Worm (Caenorhabditis elegans): Measurements from ENCODE around the gene F54E4.4.

DNA sequence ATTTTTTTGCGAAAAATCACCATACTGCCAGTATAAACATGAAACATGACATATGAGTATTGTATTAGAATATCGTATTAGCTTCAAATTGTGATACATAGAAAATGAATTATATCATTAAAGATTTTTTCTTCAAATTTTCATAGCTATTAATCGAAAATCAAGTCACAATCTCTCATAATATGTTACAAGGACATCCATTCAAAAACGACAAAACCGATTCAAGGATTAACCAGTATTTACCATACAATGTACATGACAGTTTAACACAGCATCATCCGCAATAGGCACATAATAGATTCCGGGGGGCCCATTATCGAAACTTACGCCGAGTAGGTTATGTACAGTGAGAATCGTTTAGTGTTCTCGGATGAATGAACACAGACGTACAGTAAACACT, 26.0 kb upstream of the F54E4.4 start:
- TF ChIP-seq ets-4 (tag; optimal IDR thresholded peaks at IDR 0.05), result no peak
- TF ChIP-seq pag-3 (tag; optimal IDR thresholded peaks at IDR 0.05; ENCODE audit: borderline replicate concordance), result no peak
- no peak for TF ChIP-seq nhr-11 (tag; optimal IDR thresholded peaks at IDR 0.05)
- TF ChIP-seq rnt-1 (tag; optimal IDR thresholded peaks at IDR 0.05), result no peak
- no peak for TF ChIP-seq ceh-30 (tag; optimal IDR thresholded peaks at IDR 0.05)
- TF ChIP-seq fkh-10 (GFP tag; optimal IDR thresholded peaks at IDR 0.05), result no peak
- TF ChIP-seq ceh-9 (tag; optimal IDR thresholded peaks at IDR 0.05), result no peak
- TF ChIP-seq ztf-16 (tag; optimal IDR thresholded peaks at IDR 0.05), result no peak
- TF ChIP-seq ceh-22 (tag; optimal IDR thresholded peaks at IDR 0.05), result no peak
- no peak for TF ChIP-seq eyg-1 (tag; optimal IDR thresholded peaks at IDR 0.05)
- TF ChIP-seq dmd-4 (tag; optimal IDR thresholded peaks at IDR 0.05; ENCODE audit: borderline replicate concordance), result no peak
- no peak for TF ChIP-seq ama-1 (optimal IDR thresholded peaks at IDR 0.05)
- no peak for TF ChIP-seq fax-1 (tag; optimal IDR thresholded peaks at IDR 0.05)
- TF ChIP-seq nfya-1 (tag; optimal IDR thresholded peaks at IDR 0.05), result no peak

All from whole organism, late embryonic.